Worm (Caenorhabditis elegans): Measurements from ENCODE around the gene F41C6.6.

Gene F41C6.6

ce11 chrX:6889374-6889773 is 7.7 kb upstream of the F41C6.6 start, which contains the start of gene unc-6:
TSS of gene unc-6 (plus strand) at chrX:6889674.
- TF ChIP-seq aly-2 (tag; optimal IDR thresholded peaks at IDR 0.05) (no peak), nhr-11 (tag; optimal IDR thresholded peaks at IDR 0.05) (no peak), nhr-21 (tag; optimal IDR thresholded peaks at IDR 0.05) (no peak), unc-39 (tag; optimal IDR thresholded peaks at IDR 0.05) (no peak), ztf-4 (tag; optimal IDR thresholded peaks at IDR 0.05) (no peak), R02D3.7 (tag; optimal IDR thresholded peaks at IDR 0.05) (no peak), nhr-25 (tag; optimal IDR thresholded peaks at IDR 0.05) (no peak)

- TF ChIP-seq ama-1 (optimal IDR thresholded peaks at IDR 0.05): no peak
- TF ChIP-seq crh-2 (tag; optimal IDR thresholded peaks at IDR 0.05): no peak
- TF ChIP-seq lsy-2 (tag; optimal IDR thresholded peaks at IDR 0.05): no peak
- TF ChIP-seq lin-11 (tag; optimal IDR thresholded peaks at IDR 0.05): no peak
- TF ChIP-seq fos-1 (tag; optimal IDR thresholded peaks at IDR 0.05): no peak
Measured at ce11 chrX:6888208-6888607, 6.5 kb upstream of the F41C6.6 start.

ce11 chrX:6885227-6885853 is 3.6 kb upstream of the F41C6.6 start, which contains the start of gene F41C6.7:
TSS of gene F41C6.7 (minus strand) at chrX:6885277.
- TF ChIP-seq elt-3 (tag; optimal IDR thresholded peaks at IDR 0.05) (no peak), zag-1 (tag; optimal IDR thresholded peaks at IDR 0.05) (no peak), fos-1 (tag; optimal IDR thresholded peaks at IDR 0.05) (peak; percentile 23), C34F6.9 (tag; optimal IDR thresholded peaks at IDR 0.05) (no peak)

- TF ChIP-seq crh-2 (tag; optimal IDR thresholded peaks at IDR 0.05) (no peak), ceh-82 (tag; optimal IDR thresholded peaks at IDR 0.05) (no peak), unc-62 (GFP tag; optimal IDR thresholded peaks at IDR 0.05) (no peak), skn-1 (tag; optimal IDR thresholded peaks at IDR 0.05) (no peak), zag-1 (tag; optimal IDR thresholded peaks at IDR 0.05) (no peak), nhr-21 (tag; optimal IDR thresholded peaks at IDR 0.05) (no peak), snpc-4 (tag; optimal IDR thresholded peaks at IDR 0.05) (no peak), nhr-10 (tag; optimal IDR thresholded peaks at IDR 0.05) (no peak), peb-1 (tag; optimal IDR thresholded peaks at IDR 0.05) (no peak), aly-2 (tag; optimal IDR thresholded peaks at IDR 0.05) (no peak), ceh-16 (tag; optimal IDR thresholded peaks at IDR 0.05) (no peak), sem-4 (tag; optimal IDR thresholded peaks at IDR 0.05) (no peak), egl-27 (tag; optimal IDR thresholded peaks at IDR 0.05) (no peak), nhr-6 (tag; optimal IDR thresholded peaks at IDR 0.05) (no peak), fos-1 (tag; optimal IDR thresholded peaks at IDR 0.05) (no peak), lin-39 (tag; optimal IDR thresholded peaks at IDR 0.05) (no peak), lin-13 (GFP tag; optimal IDR thresholded peaks at IDR 0.05) (no peak), lsy-2 (tag; optimal IDR thresholded peaks at IDR 0.05) (no peak)
Measured at ce11 chrX:6884439-6884838, 2.7 kb upstream of the F41C6.6 start.

- TF ChIP-seq aly-2 (tag; optimal IDR thresholded peaks at IDR 0.05) (no peak), nhr-25 (tag; optimal IDR thresholded peaks at IDR 0.05) (no peak), R02D3.7 (tag; optimal IDR thresholded peaks at IDR 0.05) (no peak), crh-2 (tag; optimal IDR thresholded peaks at IDR 0.05) (no peak), ceh-82 (tag; optimal IDR thresholded peaks at IDR 0.05) (no peak), sma-3 (GFP tag; optimal IDR thresholded peaks at IDR 0.05) (no peak), elt-3 (tag; optimal IDR thresholded peaks at IDR 0.05) (no peak), lin-39 (tag; optimal IDR thresholded peaks at IDR 0.05) (no peak)
Measured at ce11 chrX:6877436-6877835, 4.3 kb downstream of the F41C6.6 start, which contains the start of gene col-173. TSS of gene col-173 (minus strand) at chrX:6877536.

- no peak for TF ChIP-seq sem-4 (tag; optimal IDR thresholded peaks at IDR 0.05)
- no peak for TF ChIP-seq elt-3 (tag; optimal IDR thresholded peaks at IDR 0.05)
- TF ChIP-seq ztf-11 (tag; optimal IDR thresholded peaks at IDR 0.05): no peak
- TF ChIP-seq elt-1 (tag; optimal IDR thresholded peaks at IDR 0.05): no peak
- no peak for TF ChIP-seq C34F6.9 (tag; optimal IDR thresholded peaks at IDR 0.05)
- no peak for TF ChIP-seq ceh-82 (tag; optimal IDR thresholded peaks at IDR 0.05)
- no peak for TF ChIP-seq Y55F3AM.14 (GFP tag; optimal IDR thresholded peaks at IDR 0.05)
- TF ChIP-seq aly-2 (tag; optimal IDR thresholded peaks at IDR 0.05): no peak
- no peak for TF ChIP-seq alr-1 (tag; optimal IDR thresholded peaks at IDR 0.05)
- TF ChIP-seq mdl-1 (tag; optimal IDR thresholded peaks at IDR 0.05): no peak
- no peak for TF ChIP-seq F13H6.1 (tag; optimal IDR thresholded peaks at IDR 0.05)
- no peak for TF ChIP-seq blmp-1 (tag; optimal IDR thresholded peaks at IDR 0.05; ENCODE audit: insufficient read depth)
- TF ChIP-seq ztf-4 (tag; optimal IDR thresholded peaks at IDR 0.05): no peak
- TF ChIP-seq nhr-6 (tag; optimal IDR thresholded peaks at IDR 0.05): no peak
- no peak for TF ChIP-seq lin-13 (GFP tag; optimal IDR thresholded peaks at IDR 0.05)
- TF ChIP-seq lin-11 (tag; optimal IDR thresholded peaks at IDR 0.05): no peak
- no peak for TF ChIP-seq lin-39 (tag; optimal IDR thresholded peaks at IDR 0.05)
- TF ChIP-seq snpc-4 (tag; optimal IDR thresholded peaks at IDR 0.05): no peak
- no peak for TF ChIP-seq mbf-1 (tag; optimal IDR thresholded peaks at IDR 0.05)
- no peak for TF ChIP-seq dmd-4 (tag; optimal IDR thresholded peaks at IDR 0.05)
Measured at ce11 chrX:6875273-6875672, 6.4 kb downstream of the F41C6.6 start.
